Worm (Caenorhabditis elegans) whole organism, L2 larva: Measurements from ENCODE around the gene D1005.5.

ENCODE experiments used
- C34F6.9 ChIP-seq: fragments of 150-350 bp; optimal IDR thresholded peaks from 2 replicates; lab custom pipeline; 2014; ENCODE audit warnings: missing biosample characterization, missing genetic modification characterization
- F13H6.1 ChIP-seq: sonication (generic microtip); optimal IDR thresholded peaks from 2 replicates; lab custom pipeline; 2016; ENCODE audit warnings: missing genetic modification characterization, missing compliant biosample characterization
- R02D3.7 ChIP-seq: fragments of 150-350 bp; optimal IDR thresholded peaks from 2 replicates; lab custom pipeline; 2014; ENCODE audit warnings: missing biosample characterization, missing genetic modification characterization
- ZK546.5 ChIP-seq: sonication (generic microtip); optimal IDR thresholded peaks from 2 replicates; lab custom pipeline; 2017; ENCODE audit warnings: missing biosample characterization, missing genetic modification characterization
- aly-2 ChIP-seq: fragments of 150-350 bp; optimal IDR thresholded peaks from 2 replicates; lab custom pipeline; 2014; ENCODE audit warnings: missing biosample characterization, missing genetic modification characterization
- ama-1 ChIP-seq: fragments of 150-350 bp; optimal IDR thresholded peaks from 2 replicates; lab custom pipeline; 2018; ENCODE audit warnings: inconsistent platforms
- blmp-1 ChIP-seq: sonication (generic microtip); optimal IDR thresholded peaks from 2 replicates; lab custom pipeline; 2017; ENCODE audit warnings: missing genetic modification characterization, mild to moderate bottlenecking, missing compliant biosample characterization, antibody characterized with exemption, moderate library complexity; ENCODE audit not compliant: insufficient read depth
- ceh-82 ChIP-seq: fragments of 150-350 bp; optimal IDR thresholded peaks from 2 replicates; lab custom pipeline; 2014; ENCODE audit warnings: missing biosample characterization, missing genetic modification characterization
- crh-2 ChIP-seq: sonication (generic microtip); optimal IDR thresholded peaks from 2 replicates; lab custom pipeline; 2017; ENCODE audit warnings: missing biosample characterization, missing genetic modification characterization
- dmd-4 ChIP-seq: sonication (generic microtip); optimal IDR thresholded peaks from 2 replicates; lab custom pipeline; 2017; ENCODE audit warnings: missing biosample characterization, missing genetic modification characterization
- egl-27 ChIP-seq: sonication (generic microtip); optimal IDR thresholded peaks from 3 replicates; lab custom pipeline; 2017; ENCODE audit warnings: missing biosample characterization, missing genetic modification reagents, missing genetic modification characterization
- elt-3 ChIP-seq: sonication (generic microtip); optimal IDR thresholded peaks from 2 replicates; lab custom pipeline; 2017; ENCODE audit warnings: missing biosample characterization, missing genetic modification characterization
- fos-1 ChIP-seq: fragments of 150-350 bp; optimal IDR thresholded peaks from 2 replicates; lab custom pipeline; 2014; ENCODE audit warnings: missing biosample characterization, missing genetic modification characterization
- gmeb-1 ChIP-seq: fragments of 150-350 bp; optimal IDR thresholded peaks from 2 replicates; lab custom pipeline; 2014; ENCODE audit warnings: missing biosample characterization, missing genetic modification characterization
- lin-11 ChIP-seq: fragments of 150-350 bp; sonication (generic microtip); optimal IDR thresholded peaks from 2 replicates; lab custom pipeline; 2014; ENCODE audit warnings: missing biosample characterization, missing genetic modification characterization, inconsistent platforms, mixed read lengths
- lin-13 ChIP-seq: fragments of 150-350 bp; optimal IDR thresholded peaks from 2 replicates; lab custom pipeline; 2014; ENCODE audit warnings: missing biosample characterization, missing genetic modification reagents, missing genetic modification characterization
- lsy-2 ChIP-seq, 2 experiments: fragments of 150-350 bp in 1 of 2; sonication (generic microtip) in 1 of 2; optimal IDR thresholded peaks; 2 replicates each; lab custom pipeline; 2014 to 2017; ENCODE audit warnings: missing biosample characterization in 2 of 2, missing genetic modification characterization in 2 of 2
- mbf-1 ChIP-seq: sonication (generic microtip); optimal IDR thresholded peaks from 2 replicates; lab custom pipeline; 2017; ENCODE audit warnings: missing biosample characterization, missing genetic modification characterization
- mdl-1 ChIP-seq, 2 experiments: fragments of 150-350 bp in 1 of 2; sonication (generic microtip) in 1 of 2; optimal IDR thresholded peaks; 2 replicates each; lab custom pipeline; 2017; ENCODE audit warnings: missing biosample characterization in 2 of 2, missing genetic modification characterization in 2 of 2
- nhr-10 ChIP-seq: sonication (generic microtip); optimal IDR thresholded peaks from 2 replicates; lab custom pipeline; 2017; ENCODE audit warnings: missing biosample characterization, missing genetic modification characterization
- nhr-11 ChIP-seq: fragments of 150-350 bp; optimal IDR thresholded peaks from 2 replicates; lab custom pipeline; 2014; ENCODE audit warnings: missing biosample characterization, missing genetic modification characterization
- nhr-129 ChIP-seq: fragments of 150-350 bp; optimal IDR thresholded peaks from 2 replicates; lab custom pipeline; 2014; ENCODE audit warnings: missing biosample characterization, missing genetic modification characterization
- nhr-21 ChIP-seq: fragments of 150-350 bp; optimal IDR thresholded peaks from 2 replicates; lab custom pipeline; 2014; ENCODE audit warnings: missing biosample characterization, missing genetic modification characterization
- nhr-23 ChIP-seq: fragments of 150-350 bp; optimal IDR thresholded peaks from 2 replicates; lab custom pipeline; 2014; ENCODE audit warnings: missing biosample characterization, missing genetic modification reagents, missing genetic modification characterization
- nhr-237 ChIP-seq: fragments of 150-350 bp; optimal IDR thresholded peaks from 2 replicates; lab custom pipeline; 2014; ENCODE audit warnings: missing biosample characterization, missing genetic modification characterization
- nhr-25 ChIP-seq: fragments of 150-350 bp; sonication (generic microtip); optimal IDR thresholded peaks from 3 replicates; lab custom pipeline; 2014; ENCODE audit warnings: missing biosample characterization, missing genetic modification characterization
- nhr-6 ChIP-seq: fragments of 150-350 bp; optimal IDR thresholded peaks from 2 replicates; lab custom pipeline; 2014; ENCODE audit warnings: missing biosample characterization, missing genetic modification characterization
- nhr-77 ChIP-seq: fragments of 150-350 bp; optimal IDR thresholded peaks from 2 replicates; lab custom pipeline; 2014; ENCODE audit warnings: missing biosample characterization, missing genetic modification characterization
- peb-1 ChIP-seq: fragments of 150-350 bp; optimal IDR thresholded peaks from 2 replicates; lab custom pipeline; 2014; ENCODE audit warnings: missing biosample characterization, missing genetic modification characterization
- sem-4 ChIP-seq: fragments of 150-350 bp; optimal IDR thresholded peaks from 2 replicates; lab custom pipeline; 2014; ENCODE audit warnings: missing biosample characterization, missing genetic modification reagents, missing genetic modification characterization
- skn-1 ChIP-seq: sonication (generic microtip); optimal IDR thresholded peaks from 2 replicates; lab custom pipeline; 2017; ENCODE audit warnings: missing biosample characterization, missing genetic modification characterization
- sma-3 ChIP-seq: sonication (generic microtip); optimal IDR thresholded peaks from 2 replicates; lab custom pipeline; 2016; ENCODE audit warnings: missing genetic modification reagents, missing genetic modification characterization, missing compliant biosample characterization
- sma-9 ChIP-seq, 2 experiments: fragments of 150-350 bp in 1 of 2; sonication (generic microtip) in 1 of 2; optimal IDR thresholded peaks; 2 replicates each; lab custom pipeline; 2014 to 2016; ENCODE audit warnings: missing genetic modification characterization in 2 of 2, mild to moderate bottlenecking in 1 of 2, missing biosample characterization in 1 of 2, missing compliant biosample characterization in 1 of 2, missing genetic modification reagents in 1 of 2, moderate library complexity in 1 of 2
- unc-55 ChIP-seq: fragments of 150-350 bp; sonication (generic microtip); optimal IDR thresholded peaks from 3 replicates; lab custom pipeline; 2014; ENCODE audit warnings: missing biosample characterization, missing genetic modification reagents, missing genetic modification characterization
- ztf-1 ChIP-seq: fragments of 200-800 bp; sonication (Bioruptor generic); conservative IDR thresholded peaks from 2 replicates; pipeline ENCODE4 v1.3.6; 2022; ENCODE audit warnings: missing genetic modification characterization, missing compliant biosample characterization
- ztf-11 ChIP-seq: sonication (generic microtip); optimal IDR thresholded peaks from 2 replicates; lab custom pipeline; 2017; ENCODE audit warnings: missing biosample characterization, missing genetic modification characterization
- ztf-4 ChIP-seq: fragments of 150-350 bp; optimal IDR thresholded peaks from 2 replicates; lab custom pipeline; 2014; ENCODE audit warnings: missing biosample characterization, missing genetic modification characterization

Gene D1005.5

ce11 chrX:1488775-1489174 lies 16.0 kb upstream of the D1005.5 start:
- TF ChIP-seq lin-13, result no peak
- TF ChIP-seq nhr-237, result no peak
- TF ChIP-seq skn-1, result no peak
- no peak for TF ChIP-seq nhr-25 (tag; lab: Kevin White, UChicago)
- no peak for TF ChIP-seq peb-1 (tag; lab: Kevin White, UChicago)
- no peak for TF ChIP-seq aly-2
- TF ChIP-seq ceh-82, result no peak
- TF ChIP-seq nhr-129, result no peak
- no peak for TF ChIP-seq lsy-2 (tag; optimal IDR thresholded peaks at IDR 0.05; lab: Kevin White, UChicago)
- TF ChIP-seq nhr-77 (tag; lab: Kevin White, UChicago), result no peak

ce11 chrX:1487096-1487495 lies 14.3 kb upstream of the D1005.5 start:
- TF ChIP-seq gmeb-1 (tag; lab: Kevin White, UChicago) (no peak), ztf-1 (0 out of 2 replicates have a peak, but pooled peaks have one; percentile 47)
- TF ChIP-seq, all 48 proteins: peak for 1

ce11 chrX:1486135-1486648 lies 13.4 kb upstream of the D1005.5 start, which contains the start of the genes D1005.10 and dhs-25:
Gene D1005.10, minus strand, starts transcription at chrX:1486185.
Gene dhs-25, plus strand, starts transcription at chrX:1486532.
- no peak for TF ChIP-seq unc-55 (GFP tag; lab: Kevin White, UChicago)
- TF ChIP-seq lin-13, result peak; percentile 54
- TF ChIP-seq nhr-10, result peak; percentile 84
- no peak for TF ChIP-seq peb-1 (tag; lab: Kevin White, UChicago)
- TF ChIP-seq mdl-1 (tag; optimal IDR thresholded peaks at IDR 0.05; lab: Kevin White, UChicago), result peak in 1 of 2 experiments; percentile 24
- TF ChIP-seq sma-3, result peak; percentile 87
- peak; percentile 73 for TF ChIP-seq sem-4 (tag; lab: Kevin White, UChicago)
- peak; percentile 81 for TF ChIP-seq nhr-25 (tag; lab: Kevin White, UChicago)
- TF ChIP-seq ztf-11 (tag; lab: Kevin White, UChicago), result no peak
- peak; percentile 80 for TF ChIP-seq nhr-6 (tag; lab: Kevin White, UChicago)
- TF ChIP-seq crh-2 (tag; lab: Kevin White, UChicago), result peak; percentile 86
- no peak for TF ChIP-seq lin-11 (tag; lab: Kevin White, UChicago)
- peak; percentile 72 for TF ChIP-seq C34F6.9 (tag; lab: Kevin White, UChicago)
- TF ChIP-seq gmeb-1 (tag; lab: Kevin White, UChicago), result peak; percentile 75
- no peak for TF ChIP-seq ZK546.5 (tag; lab: Kevin White, UChicago)
- peak; percentile 76 for TF ChIP-seq ztf-4 (tag; lab: Kevin White, UChicago)
- TF ChIP-seq egl-27, result peak; percentile 80
- peak; percentile 77 for TF ChIP-seq nhr-21 (tag; lab: Kevin White, UChicago)
- TF ChIP-seq F13H6.1, result peak; percentile 94
- TF ChIP-seq mbf-1, result no peak
- TF ChIP-seq sma-9 (GFP tag; optimal IDR thresholded peaks at IDR 0.05; lab: Kevin White, UChicago), result peak; percentile 98
- TF ChIP-seq sma-9 (tag; optimal IDR thresholded peaks at IDR 0.05; lab: Kevin White, UChicago), result no peak
- TF ChIP-seq ama-1 (lab: Kevin White, UChicago), result peak; percentile 71
- TF ChIP-seq nhr-23 (tag; lab: Kevin White, UChicago), result no peak
- no peak for TF ChIP-seq dmd-4 (tag; lab: Kevin White, UChicago)
- peak; percentile 62 for TF ChIP-seq blmp-1 (tag; lab: Kevin White, UChicago)
- TF ChIP-seq nhr-129, result peak; percentile 94
- TF ChIP-seq nhr-11 (tag; lab: Kevin White, UChicago), result no peak
- TF ChIP-seq lsy-2 (tag; optimal IDR thresholded peaks at IDR 0.05; lab: Kevin White, UChicago), result peak; percentile 20 to 79
- peak; percentile 67 for TF ChIP-seq fos-1 (tag; lab: Kevin White, UChicago)

- no peak for TF ChIP-seq R02D3.7 (tag; lab: Kevin White, UChicago)
- TF ChIP-seq nhr-77 (tag; lab: Kevin White, UChicago), result no peak
- no peak for TF ChIP-seq dmd-4 (tag; lab: Kevin White, UChicago)
- TF ChIP-seq elt-3 (tag; lab: Kevin White, UChicago), result no peak
- no peak for TF ChIP-seq sem-4 (tag; lab: Kevin White, UChicago)
- TF ChIP-seq skn-1, result no peak
- no peak for TF ChIP-seq gmeb-1 (tag; lab: Kevin White, UChicago)
- TF ChIP-seq mdl-1 (tag; optimal IDR thresholded peaks at IDR 0.05; lab: Kevin White, UChicago), result no peak
Measured at ce11 chrX:1485718-1486117, 12.9 kb upstream of the D1005.5 start, which contains the start of gene D1005.4. Gene D1005.4, minus strand, starts transcription at chrX:1485818.
